Worm (Caenorhabditis elegans): ENCODE data around the gene math-48.
"Not testable (repeated sequence)": the region's sequence is repeated elsewhere in the genome, so short reads cannot be mapped to it uniquely, and the experiment has no call there.

Gene math-48

DNA sequence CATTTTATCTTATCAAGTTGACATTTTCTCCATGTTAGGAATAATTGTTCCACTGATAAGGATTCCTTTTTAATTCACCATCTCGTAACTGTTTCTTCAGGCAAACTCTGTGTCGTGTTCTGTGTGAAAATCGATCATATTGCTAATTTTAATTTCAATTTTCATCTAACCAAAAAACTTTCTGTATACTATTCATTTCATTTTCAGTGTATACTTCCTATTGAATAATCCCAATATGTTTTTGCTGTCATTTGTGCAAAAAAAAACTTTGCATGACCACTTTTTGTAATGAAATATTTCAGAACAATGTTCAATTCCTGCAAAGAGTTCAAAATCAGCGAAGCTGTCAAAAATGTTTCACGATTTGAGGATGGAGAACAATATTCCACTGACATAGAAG is 40.7 kb upstream of the math-48 start, which contains the start of gene Y16E11A.4:
Gene Y16E11A.4, plus strand, starts transcription at position 301 of the 400 bp plus-strand sequence.
- TF ChIP-seq elt-2 (tag; optimal IDR thresholded peaks at IDR 0.05), result peak; percentile 52
- TF ChIP-seq elt-4 (tag; optimal IDR thresholded peaks at IDR 0.05), result no peak

ce11 chrII:1955568-1955967 is 9.2 kb upstream of the math-48 start, which contains the start of gene math-49:
TSS of gene math-49 (minus strand) at chrII:1955668.
- not testable (repeated sequence) for TF ChIP-seq dve-1, lim-6, ceh-48 (tag; optimal IDR thresholded peaks at IDR 0.05)

- TF ChIP-seq elt-2 (tag; optimal IDR thresholded peaks at IDR 0.05), result peak; percentile 99
- TF ChIP-seq npax-4 (tag; optimal IDR thresholded peaks at IDR 0.05), result no peak
Observed at ce11 chrII:1949119-1949518, 2.8 kb upstream of the math-48 start.

- not testable (repeated sequence) for TF ChIP-seq eyg-1 (tag; optimal IDR thresholded peaks at IDR 0.05); hlh-30 (tag; optimal IDR thresholded peaks at IDR 0.05; ENCODE audit: insufficient read depth); ceh-31 (tag; optimal IDR thresholded peaks at IDR 0.05)
Observed at ce11 chrII:1948393-1948792, 2.1 kb upstream of the math-48 start, which contains the start of gene ZK250.2. TSS of gene ZK250.2 (plus strand) at chrII:1948693.

DNA sequence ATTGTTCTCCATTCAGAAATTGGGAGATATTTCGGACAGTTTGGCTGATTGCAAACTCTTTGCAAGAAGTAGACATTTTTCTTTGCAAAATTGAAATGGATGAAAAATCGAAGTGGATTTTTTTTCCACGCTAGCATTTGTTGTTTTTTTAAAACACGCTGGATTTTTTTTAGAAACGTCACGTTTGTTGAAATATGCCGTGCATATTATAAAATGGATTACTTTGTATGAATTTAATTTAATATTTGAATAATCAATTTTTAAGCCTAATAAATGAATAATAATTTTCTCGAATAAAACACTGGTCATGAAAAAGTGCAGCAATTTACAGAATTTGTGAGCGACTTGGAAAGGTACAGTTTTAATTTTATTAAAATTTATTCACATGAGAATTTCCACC is 1.2 kb downstream of the math-48 start, which contains the start of gene ZK250.14:
Gene ZK250.14, minus strand, starts transcription at position 101 of the 400 bp plus-strand sequence.
- TF ChIP-seq ceh-31 (tag; optimal IDR thresholded peaks at IDR 0.05) (no peak), hlh-13 (GFP tag; optimal IDR thresholded peaks at IDR 0.05) (no peak), ceh-48 (tag; optimal IDR thresholded peaks at IDR 0.05) (no peak), fkh-10 (GFP tag; optimal IDR thresholded peaks at IDR 0.05) (no peak), pha-2 (tag; optimal IDR thresholded peaks at IDR 0.05) (no peak), C08G9.2 (tag; optimal IDR thresholded peaks at IDR 0.05) (no peak), rnt-1 (tag; optimal IDR thresholded peaks at IDR 0.05) (no peak), hlh-30 (tag; optimal IDR thresholded peaks at IDR 0.05; ENCODE audit: insufficient read depth) (no peak), ceh-9 (tag; optimal IDR thresholded peaks at IDR 0.05) (no peak), nfya-1 (tag; optimal IDR thresholded peaks at IDR 0.05) (no peak), dmd-4 (tag; optimal IDR thresholded peaks at IDR 0.05; ENCODE audit: borderline replicate concordance) (no peak), F13H6.1 (tag; optimal IDR thresholded peaks at IDR 0.05) (no peak), npax-4 (tag; optimal IDR thresholded peaks at IDR 0.05) (no peak), zip-5 (tag; optimal IDR thresholded peaks at IDR 0.05) (no peak), fkh-6 (tag; optimal IDR thresholded peaks at IDR 0.05) (no peak), ttx-3 (tag; optimal IDR thresholded peaks at IDR 0.05) (no peak), gmeb-2 (tag; optimal IDR thresholded peaks at IDR 0.05) (no peak), ama-1 (optimal IDR thresholded peaks at IDR 0.05) (no peak)

DNA sequence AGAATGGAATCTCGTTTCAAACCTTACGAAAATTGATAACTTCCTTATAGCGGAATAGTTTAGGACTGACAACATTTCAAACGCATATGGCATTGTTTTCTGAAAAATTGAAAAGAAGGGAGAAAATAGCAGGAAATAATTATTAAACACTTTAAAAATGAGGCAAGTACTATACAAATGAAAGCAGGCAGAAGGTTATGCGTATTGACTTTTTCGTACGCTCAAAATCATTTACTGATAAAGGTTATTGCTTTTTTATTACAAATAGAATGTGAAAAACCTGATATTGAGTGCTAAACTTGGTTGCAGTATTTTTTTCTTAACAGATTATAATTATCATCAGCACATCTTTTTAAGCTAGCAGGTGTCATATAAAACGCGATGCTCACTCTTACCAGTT is 6.7 kb downstream of the math-48 start, which contains the start of gene ZK250.13:
Gene ZK250.13, minus strand, starts transcription at position 101 of the 400 bp plus-strand sequence.
- TF ChIP-seq hlh-15 (tag; optimal IDR thresholded peaks at IDR 0.05) (no peak), unc-55 (GFP tag; optimal IDR thresholded peaks at IDR 0.05) (no peak), ama-1 (optimal IDR thresholded peaks at IDR 0.05) (no peak), ceh-6 (GFP tag; optimal IDR thresholded peaks at IDR 0.05) (no peak), ceh-18 (tag; optimal IDR thresholded peaks at IDR 0.05) (no peak), pat-9 (tag; optimal IDR thresholded peaks at IDR 0.05) (no peak), hlh-30 (tag; optimal IDR thresholded peaks at IDR 0.05; ENCODE audit: insufficient read depth) (no peak), pha-2 (tag; optimal IDR thresholded peaks at IDR 0.05) (no peak), unc-42 (tag; optimal IDR thresholded peaks at IDR 0.05) (no peak), che-1 (tag; optimal IDR thresholded peaks at IDR 0.05) (no peak), T23F11.4 (GFP tag; optimal IDR thresholded peaks at IDR 0.05) (no peak), fkh-10 (GFP tag; optimal IDR thresholded peaks at IDR 0.05) (no peak), pha-4 (tag; optimal IDR thresholded peaks at IDR 0.05) (no peak), pag-3 (tag; optimal IDR thresholded peaks at IDR 0.05; ENCODE audit: borderline replicate concordance) (no peak), syd-9 (tag; optimal IDR thresholded peaks at IDR 0.05) (no peak), hlh-6 (tag; optimal IDR thresholded peaks at IDR 0.05) (no peak), sox-4 (tag; optimal IDR thresholded peaks at IDR 0.05) (no peak), C38D4.7 (GFP tag; optimal IDR thresholded peaks at IDR 0.05) (no peak), ceh-24 (tag; optimal IDR thresholded peaks at IDR 0.05) (no peak), unc-86 (tag; optimal IDR thresholded peaks at IDR 0.05) (no peak)
